Worm (Caenorhabditis elegans): ENCODE results near the gene mrpl-41.

ce11 chrII:337233-337832, 48.6 kb downstream of the mrpl-41 start, which contains the start of gene cpn-2:
- TF ChIP-seq ama-1 (optimal IDR thresholded peaks at IDR 0.05) (no peak), aly-1 (tag; optimal IDR thresholded peaks at IDR 0.05) (no peak), tbx-11 (GFP tag; IDR thresholded peaks at IDR 0.05) (no peak), tra-4 (tag; optimal IDR thresholded peaks at IDR 0.05) (no peak), B0310.2 (tag; optimal IDR thresholded peaks at IDR 0.05) (no peak), tbx-37 (GFP tag; conservative IDR thresholded peaks at IDR 0.05) (no peak), ceh-13 (GFP tag; optimal IDR thresholded peaks at IDR 0.05) (no peak), pes-1 (GFP tag; IDR thresholded peaks at IDR 0.05) (no peak), sea-1 (GFP tag; conservative IDR thresholded peaks at IDR 0.05) (no peak), flt-1 (GFP tag; IDR thresholded peaks at IDR 0.05) (no peak)
